Worm (Caenorhabditis elegans): Measurements from ENCODE around the gene dot-1.4.

dot-1.4 gene

DNA sequence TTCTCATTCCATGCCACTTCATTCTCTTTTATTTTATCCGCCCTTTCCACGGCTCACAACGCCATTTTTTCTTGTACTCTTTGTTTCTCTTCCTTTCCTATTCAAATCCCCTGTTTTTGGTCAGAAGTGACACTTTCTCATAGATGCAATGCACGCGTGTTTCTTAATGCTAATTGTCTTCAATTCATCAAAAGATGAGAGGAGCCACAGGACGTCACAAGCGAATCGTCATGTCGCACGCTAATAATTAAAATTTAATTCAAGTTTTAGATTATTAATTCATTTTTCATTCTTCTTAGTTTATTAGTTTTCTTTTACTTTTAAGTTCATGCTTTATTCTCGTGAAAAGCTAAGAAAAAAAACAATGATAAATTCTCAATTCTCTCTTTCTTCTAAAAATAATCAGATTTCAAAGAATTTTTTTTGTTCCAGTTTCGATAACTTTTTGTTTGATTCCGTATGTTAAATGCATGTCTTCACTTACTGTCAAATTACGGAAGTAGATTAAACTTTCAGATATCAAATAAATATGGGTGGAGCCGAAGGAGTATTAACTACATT is 10.7 kb downstream of the dot-1.4 start, which contains the start of gene Y62H9A.14:
Gene Y62H9A.14, plus strand, starts transcription at position 511 of the 561 bp plus-strand sequence.
- no peak for TF ChIP-seq him-1 (tag; optimal IDR thresholded peaks at IDR 0.05)
- no peak for TF ChIP-seq dao-5 (tag; optimal IDR thresholded peaks at IDR 0.05)
- no peak for TF ChIP-seq W03F9.2 (tag; optimal IDR thresholded peaks at IDR 0.05)

DNA sequence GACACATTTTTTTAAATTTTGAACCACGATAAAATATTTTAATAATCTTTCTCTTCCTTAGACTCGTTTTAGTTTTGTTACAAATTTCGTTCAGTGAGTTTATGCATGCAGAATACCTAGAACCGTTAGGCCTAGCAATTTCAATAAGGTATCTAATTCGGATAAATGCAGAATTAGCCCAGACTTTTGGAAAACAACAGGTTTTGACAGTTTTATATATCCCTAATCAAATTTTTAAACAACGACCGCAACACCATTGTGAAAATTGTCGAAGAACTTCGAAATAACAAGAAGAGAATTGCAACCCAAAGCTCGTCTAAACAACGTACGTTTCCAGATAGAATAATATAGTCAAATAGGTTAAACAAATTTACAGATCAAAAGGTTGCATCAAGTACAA is 13.5 kb downstream of the dot-1.4 start, which contains the start of gene Y62H9A.16:
Gene Y62H9A.16, plus strand, starts transcription at position 301 of the 400 bp plus-strand sequence.
- TF ChIP-seq W03F9.2 (tag; optimal IDR thresholded peaks at IDR 0.05) (no peak), dao-5 (tag; optimal IDR thresholded peaks at IDR 0.05) (no peak), him-1 (tag; optimal IDR thresholded peaks at IDR 0.05) (no peak)

DNA sequence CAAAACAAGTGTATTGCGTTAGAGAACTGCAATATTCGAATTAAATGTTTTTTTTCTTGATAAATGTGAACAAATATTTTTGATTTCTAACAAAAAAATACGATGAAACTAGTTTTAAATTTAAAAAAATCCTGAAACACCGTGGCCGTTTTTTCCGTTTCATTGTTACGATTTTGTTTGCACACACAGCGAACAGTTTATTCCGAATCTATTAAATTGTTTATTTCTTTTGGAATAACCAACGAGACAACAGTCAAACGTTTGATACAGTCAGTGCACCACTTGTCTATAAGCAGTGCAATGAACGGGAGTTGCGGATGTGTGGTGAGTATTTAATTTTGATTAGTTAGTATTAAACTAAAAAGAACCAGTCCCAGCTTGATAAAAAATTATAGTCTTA is 14.8 kb downstream of the dot-1.4 start, which contains the start of gene Y62H9A.13:
Gene Y62H9A.13, plus strand, starts transcription at position 301 of the 400 bp plus-strand sequence.
- TF ChIP-seq W03F9.2 (tag; optimal IDR thresholded peaks at IDR 0.05) (no peak), dao-5 (tag; optimal IDR thresholded peaks at IDR 0.05) (no peak), him-1 (tag; optimal IDR thresholded peaks at IDR 0.05) (no peak)

DNA sequence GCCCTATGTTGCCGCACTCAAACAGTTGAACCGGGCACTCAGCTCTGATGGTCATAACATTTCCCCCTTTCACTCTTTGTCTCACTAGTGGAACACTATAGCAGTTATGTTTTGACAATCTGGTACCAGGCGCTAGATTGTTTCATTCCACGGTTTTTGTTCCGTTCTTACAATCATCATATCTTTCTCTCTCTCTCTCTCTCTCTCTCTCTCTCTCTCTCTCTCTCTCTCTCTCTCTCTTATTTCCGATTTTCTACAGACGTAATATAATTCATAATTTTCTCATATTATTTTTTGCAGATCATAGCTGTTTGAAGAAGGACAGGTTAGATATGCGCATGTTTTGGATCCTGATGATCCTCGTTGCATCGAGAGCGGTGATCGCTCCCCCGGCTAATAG is 17.6 kb downstream of the dot-1.4 start, which contains the start of gene Y62H9A.12:
Gene Y62H9A.12, plus strand, starts transcription at position 301 of the 400 bp plus-strand sequence.
- TF ChIP-seq him-1 (tag; optimal IDR thresholded peaks at IDR 0.05) (no peak), W03F9.2 (tag; optimal IDR thresholded peaks at IDR 0.05) (no peak), dao-5 (tag; optimal IDR thresholded peaks at IDR 0.05) (no peak)

DNA sequence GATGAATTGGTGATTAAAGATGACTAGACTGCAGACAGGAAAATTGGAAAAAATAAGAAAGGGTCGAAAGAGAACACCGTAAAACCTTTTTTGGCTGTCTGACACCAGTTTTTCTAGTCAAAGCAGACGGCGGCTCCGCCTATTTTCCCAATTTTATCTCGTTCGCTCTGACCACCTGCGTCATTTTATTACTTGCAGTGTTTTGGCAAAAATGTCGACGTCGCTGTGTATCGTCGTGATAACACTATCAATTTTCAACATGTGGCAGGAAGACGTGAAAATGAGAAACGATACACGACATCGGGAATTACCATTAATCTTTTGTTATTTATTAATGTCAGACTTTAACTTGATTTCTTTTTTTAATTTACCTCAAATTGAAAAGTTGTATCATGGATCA is 21.4 kb downstream of the dot-1.4 start, which contains the start of gene Y62H9A.15:
Gene Y62H9A.15, minus strand, starts transcription at position 100 of the 400 bp plus-strand sequence.
- TF ChIP-seq W03F9.2 (tag; optimal IDR thresholded peaks at IDR 0.05) (no peak), dao-5 (tag; optimal IDR thresholded peaks at IDR 0.05) (no peak)

DNA sequence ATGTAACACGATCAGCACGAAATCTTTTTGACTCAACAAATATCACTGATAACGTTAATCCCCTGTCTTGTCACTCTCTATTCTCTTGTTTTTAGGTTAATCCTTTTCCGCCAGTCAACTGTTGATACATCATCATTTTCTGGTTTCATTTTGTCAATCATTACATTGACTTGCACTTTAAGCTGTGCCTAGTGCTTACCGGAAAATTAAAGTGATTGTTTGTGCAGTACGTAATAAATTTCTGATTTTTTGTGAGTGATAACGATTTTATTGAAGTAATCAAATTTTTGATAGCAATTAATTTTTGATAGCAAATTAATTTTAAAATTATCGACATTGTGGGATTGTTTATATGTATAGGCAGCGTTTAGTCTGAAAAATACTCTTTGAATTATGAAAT is 22.3 kb downstream of the dot-1.4 start:
- TF ChIP-seq W03F9.2 (tag; optimal IDR thresholded peaks at IDR 0.05) (no peak), him-1 (tag; optimal IDR thresholded peaks at IDR 0.05) (no peak), dao-5 (tag; optimal IDR thresholded peaks at IDR 0.05) (no peak)

DNA sequence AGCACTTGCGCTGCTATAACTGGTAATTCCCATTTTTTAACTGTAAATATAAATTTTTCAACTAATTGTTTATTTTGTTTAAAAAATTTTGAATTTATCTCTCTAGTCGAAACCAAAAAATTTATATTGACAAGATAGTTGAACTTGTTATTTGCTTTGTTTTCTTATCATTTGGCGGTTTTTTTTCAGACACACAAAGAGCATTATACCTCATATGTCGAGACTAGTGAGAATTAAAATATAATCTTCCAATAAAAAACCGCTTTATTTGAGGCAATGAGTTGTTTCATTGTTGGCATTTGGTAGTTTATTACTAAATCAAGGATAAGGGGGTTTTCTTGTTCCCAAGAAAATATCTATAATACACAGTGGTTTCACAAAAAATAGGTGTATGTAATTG is 23.2 kb downstream of the dot-1.4 start:
- TF ChIP-seq him-1 (tag; optimal IDR thresholded peaks at IDR 0.05) (no peak), dao-5 (tag; optimal IDR thresholded peaks at IDR 0.05) (no peak), W03F9.2 (tag; optimal IDR thresholded peaks at IDR 0.05) (no peak)

DNA sequence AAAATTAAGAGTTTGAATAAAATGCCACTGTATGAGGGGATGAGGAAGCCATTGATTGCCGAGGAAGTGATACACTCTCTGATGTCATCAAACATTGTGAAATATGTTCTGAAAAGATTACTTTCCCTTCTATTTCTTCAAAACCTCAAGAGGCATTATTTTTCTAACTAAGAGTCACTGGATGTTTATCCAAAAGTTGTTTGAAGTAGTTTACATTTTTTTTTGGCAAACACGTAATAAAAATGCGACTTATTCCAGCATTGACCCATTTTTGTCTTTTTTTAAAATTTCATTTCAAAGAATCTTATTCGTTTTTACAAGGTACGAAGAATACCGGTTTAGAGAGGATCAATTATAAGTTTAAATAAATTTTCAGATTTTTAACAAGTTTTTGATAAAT is 24.2 kb downstream of the dot-1.4 start, which contains the start of gene Y62H9A.11:
Gene Y62H9A.11, minus strand, starts transcription at position 101 of the 400 bp plus-strand sequence.
- no peak for TF ChIP-seq W03F9.2 (tag; optimal IDR thresholded peaks at IDR 0.05)
- no peak for TF ChIP-seq dao-5 (tag; optimal IDR thresholded peaks at IDR 0.05)
- TF ChIP-seq him-1 (tag; optimal IDR thresholded peaks at IDR 0.05), result no peak

DNA sequence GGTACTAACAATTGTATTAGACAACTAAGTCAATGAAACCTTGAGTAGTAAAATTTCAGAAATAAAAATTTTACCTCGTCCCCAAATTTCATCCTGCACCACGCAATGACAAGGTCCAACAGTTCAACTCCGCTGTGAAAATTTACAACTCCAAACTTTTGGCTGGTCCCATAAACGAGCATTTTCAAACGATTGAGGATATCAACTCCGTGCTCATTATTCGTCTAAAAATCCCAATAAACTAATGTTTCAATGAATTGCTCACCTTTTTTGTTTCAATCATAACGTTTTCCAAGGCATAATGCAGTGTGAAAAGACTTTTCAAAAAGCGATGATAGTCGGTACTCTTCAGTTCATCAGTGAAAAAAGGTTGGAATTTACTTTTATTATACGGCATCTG is 24.8 kb downstream of the dot-1.4 start:
- TF ChIP-seq him-1 (tag; optimal IDR thresholded peaks at IDR 0.05), result no peak

DNA sequence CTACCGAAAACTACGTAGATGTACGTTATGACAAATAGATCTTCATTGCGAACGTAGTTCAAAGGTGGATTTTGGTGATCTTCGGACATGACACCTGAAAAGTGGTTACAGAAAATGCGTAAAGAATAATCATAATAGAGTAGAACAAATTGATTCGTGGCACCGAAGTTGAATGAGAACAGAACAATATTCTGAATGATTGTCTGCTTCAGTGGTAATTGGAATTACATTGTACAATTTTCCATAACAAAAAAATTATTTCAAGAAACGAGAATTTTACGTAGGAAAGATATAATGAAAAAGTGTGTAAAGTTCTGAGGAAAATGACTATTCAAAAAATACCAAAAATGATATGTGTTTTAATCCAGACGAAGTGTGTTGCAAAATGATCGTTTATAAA is 28.8 kb downstream of the dot-1.4 start, which contains the start of gene Y62H9A.10:
Gene Y62H9A.10, minus strand, starts transcription at position 101 of the 400 bp plus-strand sequence.
- TF ChIP-seq W03F9.2 (tag; optimal IDR thresholded peaks at IDR 0.05), result no peak
- no peak for TF ChIP-seq him-1 (tag; optimal IDR thresholded peaks at IDR 0.05)

DNA sequence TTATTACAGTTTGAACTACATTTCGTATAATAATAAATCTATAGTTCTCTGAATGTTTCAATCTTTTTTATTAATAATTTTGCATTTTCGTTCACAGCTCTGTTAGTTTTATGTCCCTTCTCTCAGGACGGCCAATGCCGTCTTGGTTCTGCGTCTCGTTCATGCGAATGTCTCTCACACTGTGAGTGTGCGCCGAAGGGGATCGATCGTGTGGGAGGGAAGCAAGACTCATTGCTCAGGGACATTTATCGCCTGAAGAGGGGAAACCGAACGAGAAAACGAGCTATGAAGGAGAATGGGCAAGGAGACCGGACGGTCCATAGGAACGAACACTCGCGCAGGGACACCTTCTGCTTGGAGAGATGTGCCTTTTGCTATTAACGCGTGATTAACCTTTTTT is 32.4 kb downstream of the dot-1.4 start:
- TF ChIP-seq W03F9.2 (tag; optimal IDR thresholded peaks at IDR 0.05) (no peak), dao-5 (tag; optimal IDR thresholded peaks at IDR 0.05) (no peak), him-1 (tag; optimal IDR thresholded peaks at IDR 0.05) (no peak)

DNA sequence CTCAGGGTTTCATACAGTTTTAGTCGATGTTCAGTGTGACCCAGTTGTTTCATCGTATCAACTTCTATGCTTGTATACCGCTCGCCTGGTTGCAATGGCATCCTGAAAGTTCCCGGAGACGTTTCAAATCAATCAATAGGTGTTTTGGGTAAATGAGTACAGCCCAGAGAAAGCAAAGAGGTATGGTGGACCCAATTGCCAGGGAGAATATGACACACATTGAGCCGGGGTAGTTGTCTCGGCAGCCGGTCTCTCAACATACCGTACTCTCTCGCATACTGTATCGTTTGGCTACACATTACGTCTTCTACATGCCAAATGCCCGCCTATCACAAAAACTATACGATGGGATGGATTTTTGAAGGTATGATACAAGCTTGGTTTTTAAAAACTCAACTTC is 33.4 kb downstream of the dot-1.4 start, which contains the start of gene Y62H9A.9:
Gene Y62H9A.9, minus strand, starts transcription at position 101 of the 400 bp plus-strand sequence.
- no peak for TF ChIP-seq dao-5 (tag; optimal IDR thresholded peaks at IDR 0.05)
- no peak for TF ChIP-seq him-1 (tag; optimal IDR thresholded peaks at IDR 0.05)
- no peak for TF ChIP-seq W03F9.2 (tag; optimal IDR thresholded peaks at IDR 0.05)

DNA sequence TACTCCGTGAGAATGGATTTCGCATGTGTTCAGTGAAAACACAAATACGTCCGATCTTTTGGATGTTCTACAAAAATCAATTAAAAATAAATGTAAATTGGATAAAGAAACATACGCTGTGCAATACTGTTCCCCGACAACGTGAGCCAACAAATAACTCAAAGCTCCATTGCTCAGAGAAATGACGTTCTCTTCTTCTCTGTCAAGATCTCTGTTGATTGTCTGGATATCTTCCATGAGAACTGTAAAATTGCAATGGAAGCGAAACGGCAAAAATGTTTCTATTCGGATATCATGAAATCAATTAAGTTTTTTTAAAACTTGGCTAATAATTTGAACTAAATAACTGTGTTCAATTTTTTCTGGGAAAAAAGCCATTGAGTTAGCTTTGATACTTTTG is 34.8 kb downstream of the dot-1.4 start:
- TF ChIP-seq W03F9.2 (tag; optimal IDR thresholded peaks at IDR 0.05) (no peak), dao-5 (tag; optimal IDR thresholded peaks at IDR 0.05) (no peak), him-1 (tag; optimal IDR thresholded peaks at IDR 0.05) (no peak)

DNA sequence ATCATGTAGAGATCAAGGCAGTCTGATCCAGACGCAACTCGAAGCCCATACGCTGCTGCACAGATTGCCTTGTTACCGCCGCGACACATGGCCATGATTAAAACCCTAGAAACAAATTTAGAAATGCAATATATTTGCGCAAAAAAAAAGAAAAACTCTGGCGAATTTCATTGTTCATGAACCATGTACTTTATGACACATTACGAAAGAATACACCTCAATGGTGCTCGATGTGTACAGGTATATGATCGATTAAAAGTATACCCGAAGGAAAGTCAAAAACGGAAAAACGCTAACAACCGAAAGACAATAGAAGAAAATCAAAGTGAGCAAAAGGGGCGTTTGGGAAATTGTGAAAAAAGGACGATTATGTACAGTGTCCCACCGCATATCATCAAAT is 39.1 kb downstream of the dot-1.4 start, which contains the start of gene Y62H9A.8:
Gene Y62H9A.8, minus strand, starts transcription at position 101 of the 400 bp plus-strand sequence.
- TF ChIP-seq dao-5 (tag; optimal IDR thresholded peaks at IDR 0.05) (no peak), him-1 (tag; optimal IDR thresholded peaks at IDR 0.05) (no peak), W03F9.2 (tag; optimal IDR thresholded peaks at IDR 0.05) (no peak)

DNA sequence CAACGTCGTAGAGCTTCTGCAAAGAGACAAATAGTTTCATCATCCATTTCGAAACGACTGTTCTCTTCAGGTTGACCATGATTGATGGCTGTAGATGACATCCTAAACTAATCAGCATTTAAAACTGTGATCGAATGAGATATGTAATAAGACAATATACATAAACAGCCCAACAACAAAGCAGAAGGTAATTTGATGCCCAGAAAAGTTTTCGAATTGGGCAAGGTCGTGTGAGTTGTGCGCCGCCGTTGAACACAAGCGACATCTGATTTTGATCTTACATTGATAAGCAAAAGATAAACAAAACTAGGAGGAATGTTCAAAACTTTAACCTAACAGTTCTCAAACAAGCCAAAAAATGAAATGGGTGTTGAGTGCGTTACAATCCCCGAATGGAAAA is 45.9 kb downstream of the dot-1.4 start, which contains the start of gene Y62H9A.7:
Gene Y62H9A.7, minus strand, starts transcription at position 101 of the 400 bp plus-strand sequence.
- TF ChIP-seq dao-5 (tag; optimal IDR thresholded peaks at IDR 0.05) (no peak), him-1 (tag; optimal IDR thresholded peaks at IDR 0.05) (no peak), W03F9.2 (tag; optimal IDR thresholded peaks at IDR 0.05) (no peak)
